Worm (Caenorhabditis elegans) whole organism, young adult: ENCODE results near the gene prp-9.

Source experiments
- C17E4.6 ChIP-seq: fragments of 200-800 bp; sonication (Bioruptor generic); IDR thresholded peaks from 2 replicates; pipeline ENCODE4 v1.3.6; 2022; ENCODE audit warnings: missing genetic modification reagents, missing genetic modification characterization, missing compliant biosample characterization
- F23B12.7 ChIP-seq: sonication (generic microtip); optimal IDR thresholded peaks from 2 replicates; lab custom pipeline; 2017; ENCODE audit warnings: missing genetic modification characterization, mild to moderate bottlenecking, missing compliant biosample characterization, antibody characterized with exemption, moderate library complexity; ENCODE audit not compliant: insufficient read depth
- F33H1.4 ChIP-seq: fragments of 200-800 bp; sonication (Bioruptor generic); IDR thresholded peaks from 2 replicates; pipeline ENCODE4 v1.3.6; 2022; ENCODE audit warnings: missing genetic modification reagents, missing genetic modification characterization, missing compliant biosample characterization
- F37B4.10 ChIP-seq: fragments of 200-800 bp; sonication (Bioruptor generic); IDR thresholded peaks from 2 replicates; pipeline ENCODE4 v1.3.6; 2022; ENCODE audit warnings: missing genetic modification characterization, missing compliant biosample characterization
- F49E8.2 ChIP-seq: sonication (generic microtip); optimal IDR thresholded peaks from 3 replicates; lab custom pipeline; 2017; ENCODE audit warnings: missing genetic modification characterization, mild to moderate bottlenecking, missing compliant biosample characterization, antibody characterized with exemption, moderate library complexity; ENCODE audit not compliant: insufficient read depth
- F55B11.4 ChIP-seq: sonication (generic microtip); optimal IDR thresholded peaks from 2 replicates; lab custom pipeline; 2016; ENCODE audit warnings: missing compliant biosample characterization, missing genetic modification characterization, borderline replicate concordance; ENCODE audit not compliant: insufficient read depth
- F57A8.1 ChIP-seq: fragments of 200-800 bp; sonication (Bioruptor generic); optimal IDR thresholded peaks from 2 replicates; lab custom pipeline; 2018; ENCODE audit warnings: mild to moderate bottlenecking, missing genetic modification characterization, moderate library complexity, missing compliant biosample characterization
- K11D2.4 ChIP-seq: fragments of 200-800 bp; sonication (Bioruptor generic); IDR thresholded peaks from 2 replicates; pipeline ENCODE4 v1.3.6; 2022; ENCODE audit warnings: missing genetic modification reagents, missing genetic modification characterization, missing compliant biosample characterization
- K12H6.12 ChIP-seq: fragments of 200-800 bp; sonication (Bioruptor generic); optimal IDR thresholded peaks from 2 replicates; lab custom pipeline; 2018; ENCODE audit warnings: mild to moderate bottlenecking, missing genetic modification characterization, missing compliant biosample characterization
- T07F8.4 ChIP-seq: sonication (generic microtip); optimal IDR thresholded peaks from 2 replicates; lab custom pipeline; 2016; ENCODE audit warnings: mild to moderate bottlenecking, missing genetic modification characterization, moderate library complexity, missing compliant biosample characterization
- Y53F4B.3 ChIP-seq: fragments of 200-800 bp; sonication (Bioruptor generic); IDR thresholded peaks from 2 replicates; pipeline ENCODE4 v1.3.6; 2022; ENCODE audit warnings: missing genetic modification reagents, missing genetic modification characterization, missing compliant biosample characterization
- Y67H2A.10 ChIP-seq: fragments of 200-800 bp; sonication (Bioruptor generic); conservative IDR thresholded peaks from 2 replicates; pipeline ENCODE4 v1.3.6; 2022; ENCODE audit warnings: missing genetic modification reagents, missing genetic modification characterization, missing compliant biosample characterization
- Y79H2A.3 ChIP-seq: fragments of 200-800 bp; sonication (Bioruptor generic); conservative IDR thresholded peaks from 2 replicates; pipeline ENCODE4 v1.3.6; 2022; ENCODE audit warnings: missing genetic modification reagents, missing genetic modification characterization, missing compliant biosample characterization
- Y95B8A.8 ChIP-seq: fragments of 200-800 bp; sonication (Bioruptor generic); IDR thresholded peaks from 2 replicates; pipeline ENCODE4 v1.3.6; 2022; ENCODE audit warnings: missing genetic modification reagents, missing genetic modification characterization, missing compliant biosample characterization
- ZK185.1 ChIP-seq: sonication (generic microtip); optimal IDR thresholded peaks from 2 replicates; lab custom pipeline; 2016; ENCODE audit warnings: mild to moderate bottlenecking, missing genetic modification characterization, missing compliant biosample characterization; ENCODE audit not compliant: poor library complexity, severe bottlenecking
- akir-1 ChIP-seq: fragments of 200-800 bp; sonication (Bioruptor generic); optimal IDR thresholded peaks from 2 replicates; lab custom pipeline; 2018; ENCODE audit warnings: mild to moderate bottlenecking, missing genetic modification characterization, moderate library complexity, missing compliant biosample characterization
- aptf-2 ChIP-seq: fragments of 200-800 bp; sonication (Bioruptor generic); conservative IDR thresholded peaks from 2 replicates; pipeline ENCODE4 v1.3.6; 2022; ENCODE audit warnings: missing genetic modification reagents, missing genetic modification characterization, missing compliant biosample characterization
- bed-2 ChIP-seq: fragments of 200-800 bp; sonication (Bioruptor generic); IDR thresholded peaks from 2 replicates; pipeline ENCODE4 v1.3.6; 2022; ENCODE audit warnings: missing genetic modification reagents, missing genetic modification characterization, missing compliant biosample characterization
- cebp-1 ChIP-seq, 2 experiments: fragments of 200-800 bp in 1 of 2; sonication (Bioruptor generic) in 1 of 2; sonication (generic microtip) in 1 of 2; IDR thresholded peaks in 1 of 2; optimal IDR thresholded peaks in 1 of 2; 2 replicates each; pipeline versions ENCODE4 v1.3.6 to Lab custom; 2017 to 2022; ENCODE audit warnings: missing compliant biosample characterization in 2 of 2, missing genetic modification characterization in 2 of 2, mild to moderate bottlenecking in 1 of 2, missing genetic modification reagents in 1 of 2, moderate library complexity in 1 of 2
- cebp-2 ChIP-seq: fragments of 200-800 bp; sonication (Bioruptor generic); IDR thresholded peaks from 2 replicates; pipeline ENCODE4 v1.3.6; 2022; ENCODE audit warnings: missing genetic modification characterization, missing compliant biosample characterization
- ceh-79 ChIP-seq: sonication (generic microtip); optimal IDR thresholded peaks from 2 replicates; lab custom pipeline; 2017; ENCODE audit warnings: mild to moderate bottlenecking, missing genetic modification characterization, missing compliant biosample characterization
- dox-1 ChIP-seq: fragments of 200-800 bp; sonication (Bioruptor generic); IDR thresholded peaks from 2 replicates; pipeline ENCODE4 v1.3.6; 2022; ENCODE audit warnings: missing genetic modification reagents, missing genetic modification characterization, missing compliant biosample characterization
- dpff-1 ChIP-seq: sonication (generic microtip); optimal IDR thresholded peaks from 2 replicates; lab custom pipeline; 2017; ENCODE audit warnings: mild to moderate bottlenecking, missing genetic modification characterization, missing compliant biosample characterization
- egrh-3 ChIP-seq: fragments of 200-800 bp; sonication (Bioruptor generic); IDR thresholded peaks from 2 replicates; pipeline ENCODE4 v1.3.6; 2022; ENCODE audit warnings: missing genetic modification reagents, missing genetic modification characterization, missing compliant biosample characterization
- ekl-4 ChIP-seq: fragments of 200-800 bp; sonication (Bioruptor generic); IDR thresholded peaks from 2 replicates; pipeline ENCODE4 v1.3.6; 2022; ENCODE audit warnings: missing genetic modification reagents, missing genetic modification characterization, missing compliant biosample characterization
- him-1 ChIP-seq: sonication (generic microtip); optimal IDR thresholded peaks from 2 replicates; lab custom pipeline; 2016; ENCODE audit warnings: missing genotype, missing genetic modification reagents, missing genetic modification characterization, missing compliant biosample characterization
- hmg-1.2 ChIP-seq: fragments of 200-800 bp; sonication (Bioruptor generic); IDR thresholded peaks from 2 replicates; pipeline ENCODE4 v1.3.6; 2022; ENCODE audit warnings: missing genetic modification reagents, missing genetic modification characterization, missing compliant biosample characterization
- hmg-20 ChIP-seq: fragments of 200-800 bp; sonication (Bioruptor generic); IDR thresholded peaks from 2 replicates; pipeline ENCODE4 v1.3.6; 2022; ENCODE audit warnings: missing genetic modification reagents, missing genetic modification characterization, missing compliant biosample characterization
- hrde-1 ChIP-seq: sonication (generic microtip); optimal IDR thresholded peaks from 2 replicates; lab custom pipeline; 2016; ENCODE audit warnings: missing genetic modification characterization, mild to moderate bottlenecking, missing compliant biosample characterization, moderate library complexity, missing genotype, missing genetic modification reagents, borderline replicate concordance
- let-526 ChIP-seq: fragments of 200-800 bp; sonication (Bioruptor generic); IDR thresholded peaks from 2 replicates; pipeline ENCODE4 v1.3.6; 2022; ENCODE audit warnings: missing genetic modification reagents, missing genetic modification characterization, missing compliant biosample characterization
- lin-26 ChIP-seq: fragments of 200-800 bp; sonication (Bioruptor generic); IDR thresholded peaks from 2 replicates; pipeline ENCODE4 v1.3.6; 2022; ENCODE audit warnings: missing genetic modification reagents, missing genetic modification characterization, missing compliant biosample characterization
- madf-3 ChIP-seq: fragments of 200-800 bp; sonication (Bioruptor generic); IDR thresholded peaks from 2 replicates; pipeline ENCODE4 v1.3.6; 2022; ENCODE audit warnings: missing genetic modification reagents, missing genetic modification characterization, missing compliant biosample characterization
- madf-6 ChIP-seq: fragments of 200-800 bp; sonication (Bioruptor generic); IDR thresholded peaks from 2 replicates; pipeline ENCODE4 v1.3.6; 2022; ENCODE audit warnings: missing genetic modification reagents, missing genetic modification characterization, missing compliant biosample characterization
- nhr-27 ChIP-seq: fragments of 200-800 bp; sonication (Bioruptor generic); optimal IDR thresholded peaks from 2 replicates; lab custom pipeline; 2018; ENCODE audit warnings: mild to moderate bottlenecking, missing genetic modification characterization, moderate library complexity, missing compliant biosample characterization
- pbrm-1 ChIP-seq: fragments of 200-800 bp; sonication (Bioruptor generic); IDR thresholded peaks from 2 replicates; pipeline ENCODE4 v1.3.6; 2022; ENCODE audit warnings: missing genetic modification reagents, missing genetic modification characterization, missing compliant biosample characterization
- rcor-1 ChIP-seq: fragments of 200-800 bp; sonication (Bioruptor generic); IDR thresholded peaks from 2 replicates; pipeline ENCODE4 v1.3.6; 2022; ENCODE audit warnings: missing genetic modification reagents, missing genetic modification characterization, missing compliant biosample characterization
- rec-8 ChIP-seq, 2 experiments: sonication (generic microtip); optimal IDR thresholded peaks; 2 replicates each; lab custom pipeline; 2016; ENCODE audit warnings: mild to moderate bottlenecking in 2 of 2, missing genetic modification characterization in 2 of 2, missing genetic modification reagents in 2 of 2, missing genotype in 2 of 2, missing biosample characterization in 1 of 2, missing compliant biosample characterization in 1 of 2, moderate library complexity in 1 of 2
- somi-1 ChIP-seq: fragments of 200-800 bp; sonication (Bioruptor generic); optimal IDR thresholded peaks from 2 replicates; lab custom pipeline; 2018; ENCODE audit warnings: mild to moderate bottlenecking, missing genetic modification characterization, missing compliant biosample characterization
- sptf-2 ChIP-seq: fragments of 200-800 bp; sonication (Bioruptor generic); optimal IDR thresholded peaks from 2 replicates; lab custom pipeline; 2018; ENCODE audit warnings: mild to moderate bottlenecking, missing genetic modification characterization, missing compliant biosample characterization
- tbx-9 ChIP-seq: sonication (generic microtip); optimal IDR thresholded peaks from 2 replicates; lab custom pipeline; 2016; ENCODE audit warnings: borderline replicate concordance, missing genetic modification characterization, inconsistent platforms, missing compliant biosample characterization
- unc-130 ChIP-seq: sonication (generic microtip); optimal IDR thresholded peaks from 2 replicates; lab custom pipeline; 2016; ENCODE audit warnings: missing genetic modification reagents, missing genetic modification characterization, missing compliant biosample characterization
- xnd-1 ChIP-seq: sonication (generic microtip); optimal IDR thresholded peaks from 2 replicates; lab custom pipeline; 2016; ENCODE audit warnings: missing genotype, missing genetic modification reagents, missing genetic modification characterization, missing compliant biosample characterization
- zfh-2 ChIP-seq: fragments of 200-800 bp; sonication (Bioruptor generic); conservative IDR thresholded peaks from 2 replicates; pipeline ENCODE4 v1.3.6; 2022; ENCODE audit warnings: missing genetic modification reagents, missing genetic modification characterization, missing compliant biosample characterization
- ztf-3 ChIP-seq: fragments of 200-800 bp; sonication (Bioruptor generic); optimal IDR thresholded peaks from 2 replicates; lab custom pipeline; 2018; ENCODE audit warnings: mild to moderate bottlenecking, missing genetic modification characterization, missing compliant biosample characterization

Gene prp-9

DNA sequence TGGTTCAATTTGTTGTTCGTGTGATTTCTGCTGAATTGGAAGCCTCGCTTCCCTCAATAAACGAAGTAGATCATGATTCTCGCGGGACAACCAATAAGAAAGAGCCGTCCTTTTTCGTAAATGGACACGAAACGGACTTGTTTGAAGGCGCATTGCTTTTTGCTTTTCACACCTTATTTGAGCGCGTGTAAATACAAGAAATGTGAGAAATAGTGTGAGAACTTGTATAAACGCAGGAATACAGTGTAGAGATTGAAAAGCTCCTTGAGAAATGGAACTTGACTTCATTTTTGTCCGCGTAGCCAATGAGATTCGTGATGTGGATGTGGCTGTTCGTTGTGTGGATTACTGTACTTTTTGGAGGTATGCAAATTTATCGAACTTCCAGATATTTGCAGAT lies 4.6 kb downstream of the prp-9 start, which contains the start of gene cht-2:
TSS of gene cht-2 (plus strand) at position 301 of the 400 bp plus-strand sequence.
- no peak for TF ChIP-seq madf-3
- no peak for TF ChIP-seq cebp-2 (GFP tag; lab: Robert Waterston, UW)
- no peak for TF ChIP-seq dox-1 (GFP tag; lab: Robert Waterston, UW)
- no peak for TF ChIP-seq Y79H2A.3 (GFP tag; lab: Robert Waterston, UW)

DNA sequence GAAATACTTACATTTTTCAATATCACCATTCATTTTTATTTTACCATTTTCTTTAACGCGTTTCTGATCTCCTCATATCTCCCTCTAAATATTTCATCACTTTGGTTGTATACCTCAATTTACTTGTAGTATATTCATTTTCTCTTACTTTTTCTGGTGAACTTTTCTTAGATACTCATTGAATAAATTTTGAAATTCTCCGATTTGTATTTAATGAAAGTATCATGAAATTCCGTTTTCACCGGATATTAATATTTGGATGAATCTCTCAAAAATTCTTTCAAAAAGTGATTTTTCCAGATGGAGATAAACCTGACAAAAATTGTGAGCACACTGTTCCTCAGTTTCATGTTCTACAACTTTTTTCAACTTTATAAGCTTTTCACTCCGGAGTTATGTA lies 7.0 kb downstream of the prp-9 start, which contains the start of gene T13H5.8:
TSS of gene T13H5.8 (plus strand) at position 301 of the 400 bp plus-strand sequence.
- TF ChIP-seq lin-26 (GFP tag; lab: Robert Waterston, UW) (no peak), F37B4.10 (GFP tag; lab: Robert Waterston, UW) (no peak), nhr-27 (tag; lab: Kevin White, UChicago) (no peak), let-526 (GFP tag; lab: Robert Waterston, UW) (no peak), zfh-2 (GFP tag; lab: Robert Waterston, UW) (no peak), F49E8.2 (tag; lab: Kevin White, UChicago) (no peak), tbx-9 (tag; lab: Kevin White, UChicago) (no peak), ztf-3 (no peak), dpff-1 (tag; lab: Kevin White, UChicago) (no peak), Y53F4B.3 (no peak), Y67H2A.10 (GFP tag; lab: Robert Waterston, UW) (no peak)

DNA sequence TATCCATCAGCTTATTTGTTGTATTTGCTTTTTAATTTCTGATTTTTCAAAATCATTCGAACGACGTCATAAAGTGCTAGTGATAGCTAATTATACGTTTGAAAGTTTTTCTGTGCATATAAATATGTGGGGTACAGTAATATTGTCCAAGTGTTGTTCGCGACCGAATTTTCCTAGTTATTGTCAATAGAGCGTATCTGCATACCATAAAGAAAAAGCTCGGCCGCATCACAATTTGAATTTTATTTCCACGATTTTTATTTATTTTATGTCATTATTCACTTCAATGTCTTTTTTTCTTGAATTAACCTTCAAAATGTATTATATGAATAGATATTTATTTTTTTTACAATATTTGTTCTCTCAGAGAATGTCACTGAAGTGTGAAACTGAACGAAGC lies 8.4 kb downstream of the prp-9 start, which contains the start of gene rnh-2:
TSS of gene rnh-2 (plus strand) at position 368 of the 400 bp plus-strand sequence.
- TF ChIP-seq F23B12.7 (tag; lab: Kevin White, UChicago) (peak; percentile 74), F33H1.4 (peak; percentile 65), K12H6.12 (tag; lab: Kevin White, UChicago) (peak; percentile 1), K11D2.4 (GFP tag; lab: Robert Waterston, UW) (0 out of 2 replicates have a peak, but pooled peaks have one; percentile 23), akir-1 (GFP tag; lab: Kevin White, UChicago) (no peak), hrde-1 (tag; lab: Kevin White, UChicago) (no peak), sptf-2 (GFP tag; lab: Kevin White, UChicago) (no peak), ekl-4 (GFP tag; lab: Robert Waterston, UW) (no peak), unc-130 (GFP tag; lab: Kevin White, UChicago) (peak; percentile 88), F57A8.1 (GFP tag; lab: Kevin White, UChicago) (no peak), T07F8.4 (tag; lab: Kevin White, UChicago) (no peak), rec-8 (tag; optimal IDR thresholded peaks at IDR 0.05; lab: Kevin White, UChicago) (peak in 1 of 2 experiments; percentile 39), xnd-1 (tag; lab: Kevin White, UChicago) (peak; percentile 37), rcor-1 (GFP tag; lab: Robert Waterston, UW) (0 out of 2 replicates have a peak, but pooled peaks have one; percentile 33), somi-1 (GFP tag; lab: Kevin White, UChicago) (no peak), cebp-1 (GFP tag; IDR thresholded peaks at IDR 0.05; lab: Robert Waterston, UW) (no peak), cebp-1 (tag; optimal IDR thresholded peaks at IDR 0.05; lab: Kevin White, UChicago) (peak; percentile 50), F55B11.4 (tag; lab: Kevin White, UChicago) (no peak), aptf-2 (GFP tag; lab: Robert Waterston, UW) (0 out of 2 replicates have a peak, but pooled peaks have one; percentile 34), bed-2 (GFP tag; lab: Robert Waterston, UW) (no peak), hmg-20 (GFP tag; lab: Robert Waterston, UW) (no peak), ceh-79 (tag; lab: Kevin White, UChicago) (no peak), him-1 (peak; percentile 78), hmg-1.2 (peak; percentile 60), Y95B8A.8 (GFP tag; lab: Robert Waterston, UW) (0 out of 2 replicates have a peak, but pooled peaks have one; percentile 14), madf-6 (peak; percentile 87), egrh-3 (GFP tag; lab: Robert Waterston, UW) (no peak), ZK185.1 (tag; lab: Kevin White, UChicago) (peak; percentile 84), C17E4.6 (GFP tag; lab: Robert Waterston, UW) (no peak), pbrm-1 (peak; percentile 67)
